Worm (Caenorhabditis elegans): ENCODE measurements around the gene igcm-2.

DNA sequence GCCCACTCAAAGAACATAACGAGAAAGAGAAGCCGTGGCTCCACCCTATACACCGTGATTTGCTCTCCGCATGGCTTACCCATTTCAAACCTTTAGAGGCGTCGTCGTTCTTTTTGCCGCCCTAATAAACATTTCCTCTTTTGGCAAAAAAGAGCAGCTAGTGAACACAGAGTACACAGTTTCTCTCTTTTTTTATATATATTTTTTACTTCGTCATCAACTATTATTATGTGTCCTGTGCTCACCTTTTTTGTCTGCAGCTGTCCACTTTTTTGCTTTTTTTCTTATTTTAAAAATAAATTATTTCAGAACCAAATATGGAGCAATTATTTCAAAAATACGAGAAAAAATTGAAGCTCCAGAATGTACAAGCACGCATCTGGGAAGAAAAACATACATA is 21.7 kb downstream of the igcm-2 start, which contains the start of gene C03B1.2:
- TF ChIP-seq elt-2 (tag; optimal IDR thresholded peaks at IDR 0.05) (no peak), ets-4 (tag; optimal IDR thresholded peaks at IDR 0.05) (no peak), nfya-1 (tag; optimal IDR thresholded peaks at IDR 0.05) (no peak), fkh-6 (tag; optimal IDR thresholded peaks at IDR 0.05) (no peak), ceh-9 (tag; optimal IDR thresholded peaks at IDR 0.05) (no peak), pag-3 (tag; optimal IDR thresholded peaks at IDR 0.05; ENCODE audit: borderline replicate concordance) (no peak), C08G9.2 (tag; optimal IDR thresholded peaks at IDR 0.05) (no peak), hlh-30 (tag; optimal IDR thresholded peaks at IDR 0.05; ENCODE audit: insufficient read depth) (no peak), nhr-11 (tag; optimal IDR thresholded peaks at IDR 0.05) (no peak), hlh-8 (tag; optimal IDR thresholded peaks at IDR 0.05) (no peak), syd-9 (tag; optimal IDR thresholded peaks at IDR 0.05) (no peak), odd-2 (tag; optimal IDR thresholded peaks at IDR 0.05) (no peak), ama-1 (optimal IDR thresholded peaks at IDR 0.05) (no peak), fkh-10 (GFP tag; optimal IDR thresholded peaks at IDR 0.05) (no peak)

All from whole organism, late embryonic.